Fruit fly (Drosophila melanogaster) whole organism, embryonic: Measurements from ENCODE around the gene S6KL.

Source experiments
- Adf1 ChIP-seq: fragments of 200-800 bp; sonication (Bioruptor generic); IDR thresholded peaks from 2 replicates; pipeline ENCODE4 v1.3.6; 2022; ENCODE audit warnings: missing biosample characterization, missing genetic modification characterization
- Awh ChIP-seq: fragments of 200-800 bp; sonication (Bioruptor generic); IDR thresholded peaks from 2 replicates; pipeline ENCODE4, ENCODE4 v1.3.6; 2022; ENCODE audit warnings: missing biosample characterization, missing genetic modification characterization
- B-H1 ChIP-seq: fragments of 200-800 bp; sonication (Bioruptor generic); IDR thresholded peaks from 3 replicates; pipeline ENCODE4 v1.3.6; 2022; ENCODE audit warnings: missing biosample characterization, missing genetic modification characterization
- BtbVII ChIP-seq: fragments of 200-800 bp; sonication (Bioruptor generic); optimal IDR thresholded peaks from 3 replicates; lab custom pipeline; 2017; ENCODE audit warnings: missing biosample characterization, mild to moderate bottlenecking, missing genetic modification characterization
- CG12155 ChIP-seq: fragments of 200-800 bp; sonication (Bioruptor generic); optimal IDR thresholded peaks from 3 replicates; lab custom pipeline; 2016; ENCODE audit warnings: missing biosample characterization, missing genetic modification characterization
- CG12299 ChIP-seq: fragments of 200-800 bp; sonication (Bioruptor generic); optimal IDR thresholded peaks from 2 replicates; lab custom pipeline; 2018; ENCODE audit warnings: missing biosample characterization, mild to moderate bottlenecking, missing genetic modification characterization
- CG14050 ChIP-seq: fragments of 200-800 bp; sonication (Bioruptor generic); IDR thresholded peaks from 3 replicates; pipeline ENCODE4 v1.3.6; 2022; ENCODE audit warnings: missing biosample characterization, missing genetic modification characterization
- CG1529 ChIP-seq: fragments of 200-800 bp; sonication (Bioruptor generic); optimal IDR thresholded peaks from 3 replicates; lab custom pipeline; 2018; ENCODE audit warnings: missing biosample characterization, missing genetic modification characterization
- CG16863 ChIP-seq: fragments of 200-800 bp; sonication (Bioruptor generic); optimal IDR thresholded peaks from 3 replicates; lab custom pipeline; 2016; ENCODE audit warnings: missing biosample characterization, missing genetic modification characterization
- CG17829 ChIP-seq: fragments of 200-800 bp; optimal IDR thresholded peaks from 2 replicates; lab custom pipeline; 2019; ENCODE audit warnings: missing biosample characterization, mild to moderate bottlenecking, missing genetic modification characterization, moderate library complexity
- CG1792 ChIP-seq: fragments of 200-800 bp; sonication (Bioruptor generic); optimal IDR thresholded peaks from 2 replicates; lab custom pipeline; 2016; ENCODE audit warnings: missing biosample characterization, missing genetic modification characterization
- CG2889 ChIP-seq: fragments of 200-800 bp; sonication (Bioruptor generic); IDR thresholded peaks from 3 replicates; pipeline ENCODE4 v1.3.6; 2022; ENCODE audit warnings: missing biosample characterization, missing genetic modification characterization
- CG30403 ChIP-seq: fragments of 200-800 bp; sonication (Bioruptor generic); optimal IDR thresholded peaks from 3 replicates; lab custom pipeline; 2016; ENCODE audit warnings: missing biosample characterization, missing genetic modification characterization
- CG31365 ChIP-seq: fragments of 200-800 bp; sonication (Bioruptor generic); optimal IDR thresholded peaks from 2 replicates; lab custom pipeline; 2018; ENCODE audit warnings: missing biosample characterization, mild to moderate bottlenecking, missing genetic modification characterization
- CG5953 ChIP-seq: fragments of 200-800 bp; sonication (Bioruptor generic); IDR thresholded peaks from 2 replicates; pipeline ENCODE4 v1.3.6; 2022; ENCODE audit warnings: missing biosample characterization, missing genetic modification characterization
- CG7357 ChIP-seq: fragments of 200-800 bp; sonication (Bioruptor generic); IDR thresholded peaks from 3 replicates; pipeline ENCODE4 v1.3.6; 2022; ENCODE audit warnings: missing biosample characterization, missing genetic modification characterization
- CG7963 ChIP-seq: fragments of 200-800 bp; sonication (Bioruptor generic); IDR thresholded peaks from 3 replicates; pipeline ENCODE4 v1.3.6; 2022; ENCODE audit warnings: missing biosample characterization, missing genetic modification characterization; ENCODE audit not compliant: partially characterized antibody
- CG8359 ChIP-seq: fragments of 200-800 bp; sonication (Bioruptor generic); optimal IDR thresholded peaks from 2 replicates; lab custom pipeline; 2017; ENCODE audit warnings: missing biosample characterization, mild to moderate bottlenecking, missing genetic modification characterization, borderline replicate concordance
- CG8388 ChIP-seq: fragments of 200-800 bp; sonication (Bioruptor generic); optimal IDR thresholded peaks from 2 replicates; lab custom pipeline; 2019; ENCODE audit warnings: missing biosample characterization, mild to moderate bottlenecking, missing genetic modification characterization, moderate library complexity
- CTCF ChIP-seq: fragments of 200-800 bp; sonication (Bioruptor generic); optimal IDR thresholded peaks from 2 replicates; lab custom pipeline; 2017; ENCODE audit warnings: missing biosample characterization, mild to moderate bottlenecking, missing genetic modification characterization, moderate library complexity
- Dbx ChIP-seq: fragments of 200-800 bp; sonication (Bioruptor generic); IDR thresholded peaks from 3 replicates; pipeline ENCODE4 v1.3.6; 2022; ENCODE audit warnings: missing biosample characterization, missing genetic modification characterization
- Dll ChIP-seq: fragments of 200-800 bp; sonication (Bioruptor generic); IDR thresholded peaks from 4 replicates; pipeline ENCODE4 v1.3.6; 2022; ENCODE audit warnings: missing biosample characterization, missing genetic modification characterization; ENCODE audit not compliant: partially characterized antibody
- Elba2 ChIP-seq: fragments of 200-800 bp; sonication (Bioruptor generic); optimal IDR thresholded peaks from 3 replicates; lab custom pipeline; 2016; ENCODE audit warnings: missing biosample characterization, missing genetic modification characterization
- Gug ChIP-seq: fragments of 200-800 bp; sonication (Bioruptor generic); IDR thresholded peaks from 4 replicates; pipeline ENCODE4 v1.3.6; 2022; ENCODE audit warnings: missing biosample characterization, missing genetic modification characterization
- HmgD ChIP-seq: fragments of 200-800 bp; sonication (Bioruptor generic); optimal IDR thresholded peaks from 3 replicates; lab custom pipeline; 2016; ENCODE audit warnings: missing biosample characterization, missing genetic modification characterization
- Hr3 ChIP-seq: fragments of 200-800 bp; sonication (Bioruptor generic); optimal IDR thresholded peaks from 3 replicates; lab custom pipeline; 2016; ENCODE audit warnings: missing biosample characterization, missing genetic modification characterization
- Hr51 ChIP-seq, 2 experiments: fragments of 200-800 bp; sonication (Bioruptor generic); optimal IDR thresholded peaks; 2 replicates in 1 of 2; 3 replicates in 1 of 2; lab custom pipeline; 2016 to 2018; ENCODE audit warnings: missing biosample characterization in 2 of 2, missing genetic modification characterization in 2 of 2, mild to moderate bottlenecking in 1 of 2, moderate library complexity in 1 of 2
- Med ChIP-seq: fragments of 200-800 bp; sonication (Bioruptor generic); peaks from one replicate; lab custom pipeline; 2016; ENCODE audit warnings: missing biosample characterization, missing genetic modification characterization, mild to moderate bottlenecking, inconsistent platforms, moderate library complexity
- Opbp ChIP-seq: fragments of 200-800 bp; sonication (Bioruptor generic); IDR thresholded peaks from 3 replicates; pipeline ENCODE4 v1.3.6; 2022; ENCODE audit warnings: missing biosample characterization, missing genetic modification characterization; ENCODE audit not compliant: partially characterized antibody
- Ssrp ChIP-seq: fragments of 200-800 bp; sonication (Bioruptor generic); optimal IDR thresholded peaks from 2 replicates; lab custom pipeline; 2018; ENCODE audit warnings: missing biosample characterization, mild to moderate bottlenecking, missing genetic modification characterization, moderate library complexity
- cad ChIP-seq: fragments of >200 bp; optimal IDR thresholded peaks from 2 replicates; lab custom pipeline; 2017; ENCODE audit warnings: missing biosample characterization, missing genetic modification characterization
- da ChIP-seq: fragments of 200-800 bp; sonication (Bioruptor generic); optimal IDR thresholded peaks from 2 replicates; lab custom pipeline; 2016; ENCODE audit warnings: missing biosample characterization, missing genetic modification characterization
- dimm ChIP-seq: fragments of 200-800 bp; sonication (Bioruptor generic); IDR thresholded peaks from 2 replicates; pipeline ENCODE4 v1.3.6; 2022; ENCODE audit warnings: missing biosample characterization, missing genetic modification characterization
- dpn ChIP-seq, 2 experiments: fragments of 200-800 bp; sonication (Bioruptor generic); optimal IDR thresholded peaks; 3 replicates each; lab custom pipeline; 2016; ENCODE audit warnings: missing biosample characterization in 2 of 2, missing genetic modification characterization in 2 of 2
- eve ChIP-seq, 2 experiments: fragments of >200 bp; optimal IDR thresholded peaks; 2 replicates each; lab custom pipeline; 2017; ENCODE audit warnings: missing biosample characterization in 2 of 2, missing genetic modification characterization in 2 of 2
- eyg ChIP-seq: fragments of 200-800 bp; sonication (Bioruptor generic); optimal IDR thresholded peaks from 3 replicates; lab custom pipeline; 2016; ENCODE audit warnings: missing biosample characterization, missing genetic modification characterization
- fd3F ChIP-seq: fragments of 200-800 bp; sonication (Bioruptor generic); optimal IDR thresholded peaks from 2 replicates; lab custom pipeline; 2018; ENCODE audit warnings: missing biosample characterization, mild to moderate bottlenecking, missing genetic modification characterization, moderate library complexity
- ftz-f1 ChIP-seq: fragments of 200-800 bp; sonication (Bioruptor generic); optimal IDR thresholded peaks from 2 replicates; lab custom pipeline; 2016; ENCODE audit warnings: missing biosample characterization, missing genetic modification characterization
- gem ChIP-seq: fragments of 200-800 bp; sonication (Bioruptor generic); optimal IDR thresholded peaks from 2 replicates; lab custom pipeline; 2019; ENCODE audit warnings: missing biosample characterization, mild to moderate bottlenecking, missing genetic modification characterization, moderate library complexity
- kah ChIP-seq: fragments of 200-800 bp; sonication (Bioruptor generic); optimal IDR thresholded peaks from 2 replicates; lab custom pipeline; 2018; ENCODE audit warnings: missing biosample characterization, mild to moderate bottlenecking, missing genetic modification characterization
- mld ChIP-seq: fragments of 200-800 bp; sonication (Bioruptor generic); IDR thresholded peaks from 3 replicates; pipeline ENCODE4 v1.3.6; 2022; ENCODE audit warnings: missing biosample characterization, missing genetic modification characterization; ENCODE audit not compliant: partially characterized antibody
- nau ChIP-seq: fragments of 200-800 bp; sonication (Bioruptor generic); optimal IDR thresholded peaks from 3 replicates; lab custom pipeline; 2017; ENCODE audit warnings: missing biosample characterization, mild to moderate bottlenecking, missing genetic modification characterization, missing genetic modification reagents
- nerfin-1 ChIP-seq: fragments of 200-800 bp; sonication (Bioruptor generic); optimal IDR thresholded peaks from 3 replicates; lab custom pipeline; 2019; ENCODE audit warnings: missing biosample characterization, mild to moderate bottlenecking, missing genetic modification characterization, moderate library complexity
- org-1 ChIP-seq: fragments of 200-800 bp; sonication (Bioruptor generic); optimal IDR thresholded peaks from 2 replicates; lab custom pipeline; 2017; ENCODE audit warnings: missing biosample characterization, missing genetic modification characterization
- rib ChIP-seq: fragments of 200-800 bp; sonication (Bioruptor generic); IDR thresholded peaks from 2 replicates; pipeline ENCODE4 v1.3.6; 2022; ENCODE audit warnings: missing biosample characterization, missing genetic modification characterization
- ro ChIP-seq: fragments of 200-800 bp; sonication (Bioruptor generic); IDR thresholded peaks from 2 replicates; pipeline ENCODE4 v1.3.6; 2022; ENCODE audit warnings: missing biosample characterization, missing genetic modification characterization
- tgo ChIP-seq: fragments of 200-800 bp; sonication (Bioruptor generic); IDR thresholded peaks from 3 replicates; pipeline ENCODE4 v1.3.6; 2022; ENCODE audit warnings: missing biosample characterization, missing genetic modification characterization
- trem ChIP-seq: fragments of 200-800 bp; optimal IDR thresholded peaks from 3 replicates; lab custom pipeline; 2019; ENCODE audit warnings: missing biosample characterization, mild to moderate bottlenecking, missing genetic modification characterization, moderate library complexity
- ttk ChIP-seq: fragments of 200-800 bp; sonication (Bioruptor generic); IDR thresholded peaks from 2 replicates; pipeline ENCODE4 v2.1.2; 2022; ENCODE audit warnings: missing biosample characterization, missing genetic modification characterization
- tup ChIP-seq: fragments of 200-800 bp; sonication (Bioruptor generic); optimal IDR thresholded peaks from 2 replicates; lab custom pipeline; 2016; ENCODE audit warnings: missing biosample characterization, mild to moderate bottlenecking, missing genetic modification characterization, moderate library complexity

Gene S6KL

DNA sequence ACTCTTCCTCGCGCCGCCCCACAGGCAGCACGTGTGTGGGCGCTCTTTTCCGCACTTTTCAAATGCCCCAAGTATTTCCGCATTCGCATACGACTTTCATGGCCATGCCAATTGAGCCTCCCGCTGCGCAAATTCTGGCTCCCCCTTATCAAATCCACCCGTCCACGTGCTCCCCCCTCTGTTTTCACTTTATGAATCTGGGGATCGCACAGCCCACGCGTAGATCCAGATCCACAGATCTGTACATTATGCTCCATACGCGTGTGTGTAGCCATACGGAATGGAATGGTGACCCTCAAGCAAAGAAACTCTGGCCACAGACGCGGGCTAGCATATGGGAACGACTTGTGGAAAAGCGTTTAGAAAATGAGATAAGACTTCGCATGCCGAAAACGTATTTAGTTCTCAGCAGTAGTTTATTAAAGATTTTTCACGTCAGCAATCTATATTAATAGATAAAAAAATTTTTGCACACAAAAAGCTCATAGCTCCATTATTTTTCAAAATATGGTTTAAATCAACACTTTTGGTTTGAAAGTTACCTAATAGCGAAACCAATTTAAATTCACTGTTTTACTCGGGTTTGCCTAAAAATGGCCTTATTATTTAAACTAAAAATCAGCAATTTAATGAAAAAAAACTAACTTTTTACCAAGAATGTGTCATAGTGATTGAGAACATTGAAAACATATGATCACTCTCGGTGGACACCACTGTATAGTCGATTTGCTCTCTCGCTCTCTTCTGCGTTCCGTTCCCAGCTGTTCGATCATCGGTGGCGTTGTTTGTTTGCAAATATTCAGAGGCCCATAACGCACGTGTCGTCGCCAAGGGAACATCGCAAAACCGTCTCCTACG lies 1.3 kb downstream of the S6KL start (continued):
- no peak for TF ChIP-seq Adf1
- no peak for TF ChIP-seq CG14050
- no peak for TF ChIP-seq CTCF (GFP tag; lab: Kevin White, UChicago)
- TF ChIP-seq CG2889 (GFP tag; lab: Robert Waterston, UW) = no peak
- TF ChIP-seq CG7963 (GFP tag; lab: Robert Waterston, UW) = no peak
- TF ChIP-seq org-1 (GFP tag; lab: Kevin White, UChicago) = peak; percentile 37
- peak; percentile 1 for TF ChIP-seq fd3F (GFP tag; lab: Kevin White, UChicago)
- TF ChIP-seq Gug = peak; percentile 49; the same call in 1 of the 4 replicates
- TF ChIP-seq CG1792 (GFP tag; lab: Kevin White, UChicago) = no peak
- peak; percentile 61 for TF ChIP-seq BtbVII (GFP tag; lab: Kevin White, UChicago)
- no peak for TF ChIP-seq tup (GFP tag; lab: Kevin White, UChicago)
- TF ChIP-seq Elba2 = no peak
- TF ChIP-seq eve (GFP tag; optimal IDR thresholded peaks at IDR 0.05; lab: Kevin White, UChicago) = no peak
- TF ChIP-seq mld (GFP tag; lab: Robert Waterston, UW) = no peak
- TF ChIP-seq da = no peak
- TF ChIP-seq Dll = no peak
- TF ChIP-seq Opbp = no peak
- peak; percentile 52 for TF ChIP-seq CG17829
- no peak for TF ChIP-seq CG5953
- peak; percentile 78 for TF ChIP-seq rib
- TF ChIP-seq Med (GFP tag; lab: Kevin White, UChicago) = peak; percentile 91
- peak; percentile 49; the same call in 1 of the 3 replicates for TF ChIP-seq CG7357
- peak; percentile 8 for TF ChIP-seq ftz-f1 (GFP tag; lab: Kevin White, UChicago)
- 0 out of 3 replicates have a peak, but pooled peaks have one; percentile 6 for TF ChIP-seq Dbx
- TF ChIP-seq kah (GFP tag; lab: Kevin White, UChicago) = no peak
- peak; percentile 41 for TF ChIP-seq CG12155 (GFP tag; lab: Kevin White, UChicago)
- peak; percentile 78 for TF ChIP-seq gem (tag; lab: Kevin White, UChicago)
- no peak for TF ChIP-seq CG31365
- TF ChIP-seq HmgD (GFP tag; lab: Kevin White, UChicago) = no peak
- TF ChIP-seq B-H1 (GFP tag; lab: Robert Waterston, UW) = no peak
- TF ChIP-seq CG30403 (GFP tag; lab: Kevin White, UChicago) = peak; percentile 73
- TF ChIP-seq trem (tag; lab: Kevin White, UChicago) = no peak
- TF ChIP-seq CG8388 (GFP tag; lab: Kevin White, UChicago) = peak; percentile 51
- peak; percentile 49; the same call in 1 of the 3 replicates for TF ChIP-seq tgo (GFP tag; lab: Robert Waterston, UW)
- TF ChIP-seq CG12299 (tag; lab: Kevin White, UChicago) = no peak
- TF ChIP-seq eyg (GFP tag; lab: Kevin White, UChicago) = no peak
- no peak for TF ChIP-seq CG1529 (GFP tag; lab: Kevin White, UChicago)
- peak; percentile 51 to 62 for TF ChIP-seq dpn (GFP tag; optimal IDR thresholded peaks at IDR 0.05; lab: Kevin White, UChicago)
- TF ChIP-seq nerfin-1 (tag; lab: Kevin White, UChicago) = no peak
- TF ChIP-seq ttk = no peak
- TF ChIP-seq Hr3 (GFP tag; lab: Kevin White, UChicago) = peak; percentile 45
- TF ChIP-seq Hr51 (GFP tag; optimal IDR thresholded peaks at IDR 0.05; lab: Kevin White, UChicago) = peak; percentile 51 to 71
- peak; percentile 57 for TF ChIP-seq nau (GFP tag; lab: Kevin White, UChicago)
- peak; percentile 62 for TF ChIP-seq CG16863
- no peak for TF ChIP-seq cad (GFP tag; lab: Kevin White, UChicago)
- no peak for TF ChIP-seq dimm (GFP tag; lab: Robert Waterston, UW)
- TF ChIP-seq Ssrp (tag; lab: Kevin White, UChicago) = peak; percentile 22
- no peak for TF ChIP-seq ro (GFP tag; lab: Robert Waterston, UW)
- TF ChIP-seq Awh (GFP tag; lab: Robert Waterston, UW) = no peak
- TF ChIP-seq CG8359 (GFP tag; lab: Kevin White, UChicago) = peak; percentile 2
